Fruit fly (Drosophila melanogaster) whole organism, embryonic: ENCODE results near the gene Galphai.

Experiments used
- C15 ChIP-seq: fragments of 200-800 bp; sonication (Bioruptor generic); IDR thresholded peaks from 3 replicates; pipeline ENCODE4 v1.3.6; 2022; ENCODE audit warnings: missing biosample characterization, missing genetic modification characterization
- CG11398 ChIP-seq: fragments of 200-800 bp; sonication (Bioruptor generic); optimal IDR thresholded peaks from 2 replicates; lab custom pipeline; 2016; ENCODE audit warnings: missing biosample characterization, missing genetic modification characterization
- CG11696 ChIP-seq: fragments of 200-800 bp; sonication (Bioruptor generic); IDR thresholded peaks from 2 replicates; pipeline ENCODE4 v1.3.6; 2022; ENCODE audit warnings: missing biosample characterization, missing genetic modification characterization
- CG12942 ChIP-seq: fragments of 200-800 bp; sonication (Bioruptor generic); optimal IDR thresholded peaks from 3 replicates; lab custom pipeline; 2016; ENCODE audit warnings: missing biosample characterization, missing genetic modification characterization
- CG14441 ChIP-seq: fragments of 200-800 bp; sonication (Bioruptor generic); IDR thresholded peaks from 2 replicates; pipeline ENCODE4 v1.3.6; 2022; ENCODE audit warnings: missing biosample characterization, missing genetic modification characterization
- CG14965 ChIP-seq: fragments of 200-800 bp; sonication (Bioruptor generic); optimal IDR thresholded peaks from 2 replicates; lab custom pipeline; 2016; ENCODE audit warnings: missing biosample characterization, missing genetic modification characterization, borderline replicate concordance
- CG15011 ChIP-seq: fragments of 200-800 bp; sonication (Bioruptor generic); optimal IDR thresholded peaks from 3 replicates; lab custom pipeline; 2018; ENCODE audit warnings: missing biosample characterization, mild to moderate bottlenecking, missing genetic modification characterization
- CG17359 ChIP-seq: fragments of 200-800 bp; sonication (Bioruptor generic); optimal IDR thresholded peaks from 3 replicates; lab custom pipeline; 2018; ENCODE audit warnings: missing biosample characterization, mild to moderate bottlenecking, missing genetic modification characterization, moderate library complexity
- CG17568 ChIP-seq: fragments of 200-800 bp; sonication (Bioruptor generic); optimal IDR thresholded peaks from 2 replicates; lab custom pipeline; 2018; ENCODE audit warnings: missing biosample characterization, mild to moderate bottlenecking, missing genetic modification characterization, moderate library complexity
- CG2116 ChIP-seq: fragments of 200-800 bp; sonication (Bioruptor generic); optimal IDR thresholded peaks from 3 replicates; lab custom pipeline; 2018; ENCODE audit warnings: missing biosample characterization, mild to moderate bottlenecking, missing genetic modification characterization
- CG3065 ChIP-seq: fragments of 200-800 bp; sonication (Bioruptor generic); optimal IDR thresholded peaks from 2 replicates; lab custom pipeline; 2016; ENCODE audit warnings: missing biosample characterization, missing genetic modification characterization
- CG32532 ChIP-seq: fragments of 200-800 bp; sonication (Bioruptor generic); IDR thresholded peaks from 2 replicates; pipeline ENCODE4 v1.3.6; 2022; ENCODE audit warnings: missing biosample characterization, missing genetic modification characterization
- CG4360 ChIP-seq: fragments of 200-800 bp; sonication (Bioruptor generic); IDR thresholded peaks from 2 replicates; pipeline ENCODE4 v1.3.6; 2022; ENCODE audit warnings: missing biosample characterization, missing genetic modification characterization
- CG4854 ChIP-seq: fragments of 200-800 bp; sonication (Bioruptor generic); optimal IDR thresholded peaks from 2 replicates; lab custom pipeline; 2016; ENCODE audit warnings: missing biosample characterization, missing genetic modification characterization, inconsistent platforms
- CG5953 ChIP-seq: fragments of 200-800 bp; sonication (Bioruptor generic); IDR thresholded peaks from 2 replicates; pipeline ENCODE4 v1.3.6; 2022; ENCODE audit warnings: missing biosample characterization, missing genetic modification characterization
- CG6683 ChIP-seq: fragments of 200-800 bp; sonication (Bioruptor generic); optimal IDR thresholded peaks from 2 replicates; lab custom pipeline; 2017; ENCODE audit warnings: missing biosample characterization, mild to moderate bottlenecking, missing genetic modification characterization, missing genetic modification reagents
- CG8388 ChIP-seq: fragments of 200-800 bp; sonication (Bioruptor generic); optimal IDR thresholded peaks from 2 replicates; lab custom pipeline; 2019; ENCODE audit warnings: missing biosample characterization, mild to moderate bottlenecking, missing genetic modification characterization, moderate library complexity
- CG8765 ChIP-seq: fragments of 200-800 bp; sonication (Bioruptor generic); IDR thresholded peaks from 2 replicates; pipeline ENCODE4 v1.3.6; 2022; ENCODE audit warnings: missing biosample characterization, missing genetic modification characterization
- Fer1 ChIP-seq: fragments of 200-800 bp; sonication (Bioruptor generic); optimal IDR thresholded peaks from 2 replicates; lab custom pipeline; 2017; ENCODE audit warnings: missing biosample characterization, mild to moderate bottlenecking, missing genetic modification characterization
- H15 ChIP-seq: fragments of 200-800 bp; sonication (Bioruptor generic); IDR thresholded peaks from 3 replicates; pipeline ENCODE4 v1.3.6; 2022; ENCODE audit warnings: missing biosample characterization, missing genetic modification characterization
- Hand ChIP-seq: fragments of 200-800 bp; sonication (Bioruptor generic); optimal IDR thresholded peaks from 2 replicates; lab custom pipeline; 2017; ENCODE audit warnings: mild to moderate bottlenecking, missing biosample characterization, missing genetic modification reagents, missing genetic modification characterization
- HmgD ChIP-seq: fragments of 200-800 bp; sonication (Bioruptor generic); optimal IDR thresholded peaks from 3 replicates; lab custom pipeline; 2016; ENCODE audit warnings: missing biosample characterization, missing genetic modification characterization
- MTF-1 ChIP-seq: fragments of 200-800 bp; sonication (Bioruptor generic); optimal IDR thresholded peaks from 2 replicates; lab custom pipeline; 2018; ENCODE audit warnings: missing biosample characterization, mild to moderate bottlenecking, missing genetic modification characterization, borderline replicate concordance
- Side ChIP-seq: fragments of 200-800 bp; sonication (Bioruptor generic); optimal IDR thresholded peaks from 2 replicates; lab custom pipeline; 2016; ENCODE audit warnings: missing biosample characterization, missing genetic modification characterization
- Spps ChIP-seq: fragments of 200-800 bp; sonication (Bioruptor generic); optimal IDR thresholded peaks from 2 replicates; lab custom pipeline; 2018; ENCODE audit warnings: missing biosample characterization, mild to moderate bottlenecking, missing genetic modification characterization
- amos ChIP-seq: fragments of 200-800 bp; sonication (Bioruptor generic); IDR thresholded peaks from 2 replicates; pipeline ENCODE4 v1.3.6; 2022; ENCODE audit warnings: missing biosample characterization, missing genetic modification characterization; ENCODE audit not compliant: partially characterized antibody
- ap ChIP-seq: fragments of 200-800 bp; sonication (Bioruptor generic); IDR thresholded peaks from 2 replicates; pipeline ENCODE4 v1.3.6; 2022; ENCODE audit warnings: missing biosample characterization, missing genetic modification characterization
- bowl ChIP-seq: fragments of 200-800 bp; sonication (Bioruptor generic); IDR thresholded peaks from 2 replicates; pipeline ENCODE4 v1.3.6; 2022; ENCODE audit warnings: missing biosample characterization, missing genetic modification characterization
- cg ChIP-seq: fragments of 200-800 bp; sonication (Bioruptor generic); optimal IDR thresholded peaks from 3 replicates; lab custom pipeline; 2019; ENCODE audit warnings: missing biosample characterization, mild to moderate bottlenecking, missing genetic modification characterization, moderate library complexity
- crp ChIP-seq, 2 experiments: fragments of 200-800 bp; sonication (Bioruptor generic); optimal IDR thresholded peaks; 2 replicates in 1 of 2; 3 replicates in 1 of 2; lab custom pipeline; 2017; ENCODE audit warnings: missing biosample characterization in 2 of 2, missing genetic modification characterization in 2 of 2, mild to moderate bottlenecking in 1 of 2, moderate library complexity in 1 of 2
- dmrt99B ChIP-seq: fragments of 200-800 bp; sonication (Bioruptor generic); optimal IDR thresholded peaks from 2 replicates; lab custom pipeline; 2018; ENCODE audit warnings: missing biosample characterization, mild to moderate bottlenecking, missing genetic modification characterization, moderate library complexity
- fru ChIP-seq: fragments of >200 bp; optimal IDR thresholded peaks from 2 replicates; lab custom pipeline; 2017
- grau ChIP-seq: fragments of 200-800 bp; optimal IDR thresholded peaks from 3 replicates; lab custom pipeline; 2019; ENCODE audit warnings: missing biosample characterization, mild to moderate bottlenecking, missing genetic modification characterization, moderate library complexity
- gro ChIP-seq: fragments of 200-800 bp; sonication (Bioruptor generic); optimal IDR thresholded peaks from 2 replicates; lab custom pipeline; 2016; ENCODE audit warnings: missing biosample characterization, missing genetic modification characterization
- jigr1 ChIP-seq: fragments of 200-800 bp; sonication (Bioruptor generic); IDR thresholded peaks from 3 replicates; pipeline ENCODE4 v1.3.6; 2022; ENCODE audit warnings: missing biosample characterization, missing genetic modification characterization
- lab ChIP-seq: fragments of 200-800 bp; sonication (Bioruptor generic); optimal IDR thresholded peaks from 3 replicates; lab custom pipeline; 2017; ENCODE audit warnings: missing biosample characterization, missing genetic modification characterization, mild to moderate bottlenecking, moderate library complexity, missing genetic modification reagents
- lola ChIP-seq, 3 experiments: fragments of >200 bp in 2 of 3; fragments of 200-800 bp in 1 of 3; sonication (Bioruptor generic) in 1 of 3; optimal IDR thresholded peaks; 2 replicates each; lab custom pipeline; 2017 to 2019; ENCODE audit warnings: missing biosample characterization in 3 of 3, missing genetic modification characterization in 3 of 3, mild to moderate bottlenecking in 1 of 3, moderate library complexity in 1 of 3
- nom ChIP-seq: fragments of 200-800 bp; sonication (Bioruptor generic); optimal IDR thresholded peaks from 2 replicates; lab custom pipeline; 2017; ENCODE audit warnings: missing biosample characterization, missing genetic modification characterization, mild to moderate bottlenecking, moderate library complexity, missing genetic modification reagents
- oc ChIP-seq: fragments of 200-800 bp; sonication (Bioruptor generic); optimal IDR thresholded peaks from 2 replicates; lab custom pipeline; 2018; ENCODE audit warnings: missing biosample characterization, mild to moderate bottlenecking, missing genetic modification characterization, moderate library complexity
- org-1 ChIP-seq: fragments of 200-800 bp; sonication (Bioruptor generic); optimal IDR thresholded peaks from 2 replicates; lab custom pipeline; 2017; ENCODE audit warnings: missing biosample characterization, missing genetic modification characterization
- pfk ChIP-seq: fragments of 200-800 bp; sonication (Bioruptor generic); optimal IDR thresholded peaks from 2 replicates; lab custom pipeline; 2018; ENCODE audit warnings: missing biosample characterization, mild to moderate bottlenecking, missing genetic modification characterization, moderate library complexity
- psq ChIP-seq: fragments of 200-800 bp; sonication (Bioruptor generic); optimal IDR thresholded peaks from 2 replicates; lab custom pipeline; 2017; ENCODE audit warnings: missing biosample characterization, missing genetic modification characterization
- run ChIP-seq: fragments of 200-800 bp; sonication (Bioruptor generic); optimal IDR thresholded peaks from 3 replicates; lab custom pipeline; 2018; ENCODE audit warnings: missing biosample characterization, mild to moderate bottlenecking, missing genetic modification characterization
- sim ChIP-seq: fragments of 200-800 bp; sonication (Bioruptor generic); IDR thresholded peaks from 2 replicates; pipeline ENCODE4 v1.3.6; 2022; ENCODE audit warnings: missing biosample characterization, missing genetic modification characterization
- sima ChIP-seq: fragments of 200-800 bp; sonication (Bioruptor generic); optimal IDR thresholded peaks from 2 replicates; lab custom pipeline; 2016; ENCODE audit warnings: missing biosample characterization, missing genetic modification characterization
- slp2 ChIP-seq: fragments of 200-800 bp; sonication (Bioruptor generic); optimal IDR thresholded peaks from 2 replicates; lab custom pipeline; 2016; ENCODE audit warnings: missing biosample characterization, missing genetic modification characterization
- sob ChIP-seq: fragments of 200-800 bp; sonication (Bioruptor generic); IDR thresholded peaks from 2 replicates; pipeline ENCODE4 v1.3.6; 2022; ENCODE audit warnings: missing biosample characterization, missing genetic modification characterization
- ttk ChIP-seq: fragments of 200-800 bp; sonication (Bioruptor generic); IDR thresholded peaks from 2 replicates; pipeline ENCODE4 v2.1.2; 2022; ENCODE audit warnings: missing biosample characterization, missing genetic modification characterization
- z ChIP-seq: fragments of 200-800 bp; sonication (Bioruptor generic); IDR thresholded peaks from 3 replicates; pipeline ENCODE4 v1.3.6; 2022; ENCODE audit warnings: missing biosample characterization, missing genetic modification characterization

Gene Galphai

dm6 chr3L:6963792-6964487 lies 15.9 kb downstream of the Galphai start (continued):
- TF ChIP-seq Spps (tag; lab: Kevin White, UChicago) (peak; percentile 72), dmrt99B (tag; lab: Kevin White, UChicago) (peak; percentile 91), z (GFP tag; lab: Robert Waterston, UW) (no peak), lola (GFP tag; optimal IDR thresholded peaks at IDR 0.05; lab: Kevin White, UChicago) (peak in 1 of 3 experiments; percentile 88), CG8765 (GFP tag; lab: Robert Waterston, UW) (no peak), jigr1 (GFP tag; lab: Robert Waterston, UW) (peak; percentile 10; the same call in 1 of the 3 replicates), pfk (GFP tag; lab: Kevin White, UChicago) (no peak), C15 (GFP tag; lab: Robert Waterston, UW) (no peak), CG8388 (GFP tag; lab: Kevin White, UChicago) (peak; percentile 84), run (peak; percentile 71), gro (peak; percentile 54), CG4360 (GFP tag; lab: Robert Waterston, UW) (no peak), bowl (GFP tag; lab: Robert Waterston, UW) (peak; percentile 40; the same call in 1 of the 2 replicates), HmgD (GFP tag; lab: Kevin White, UChicago) (peak; percentile 47), Fer1 (GFP tag; lab: Kevin White, UChicago) (peak; percentile 78), cg (GFP tag; lab: Kevin White, UChicago) (peak; percentile 86), CG11398 (GFP tag; lab: Kevin White, UChicago) (peak; percentile 63), CG17359 (tag; lab: Kevin White, UChicago) (peak; percentile 84), CG15011 (GFP tag; lab: Kevin White, UChicago) (peak; percentile 40), grau (tag; lab: Kevin White, UChicago) (peak; percentile 86), slp2 (peak; percentile 83), CG3065 (GFP tag; lab: Kevin White, UChicago) (peak; percentile 69), crp (GFP tag; optimal IDR thresholded peaks at IDR 0.05; lab: Kevin White, UChicago) (peak in 1 of 2 experiments; percentile 19), sob (peak; percentile 71), lab (GFP tag; lab: Kevin White, UChicago) (peak; percentile 83), CG12942 (GFP tag; lab: Kevin White, UChicago) (peak; percentile 69), ap (GFP tag; lab: Robert Waterston, UW) (peak; percentile 65), CG14441 (GFP tag; lab: Robert Waterston, UW) (peak; percentile 77), Hand (GFP tag; lab: Kevin White, UChicago) (peak; percentile 27), CG4854 (GFP tag; lab: Kevin White, UChicago) (peak; percentile 71), amos (GFP tag; lab: Robert Waterston, UW) (no peak), H15 (0 out of 3 replicates have a peak, but pooled peaks have one; percentile 15), psq (GFP tag; lab: Kevin White, UChicago) (no peak), ttk (peak; percentile 70), MTF-1 (GFP tag; lab: Kevin White, UChicago) (peak; percentile 61), CG14965 (GFP tag; lab: Kevin White, UChicago) (no peak), nom (GFP tag; lab: Kevin White, UChicago) (peak; percentile 39), CG6683 (GFP tag; lab: Kevin White, UChicago) (peak; percentile 68), sima (GFP tag; lab: Kevin White, UChicago) (peak; percentile 27), sim (peak; percentile 27; the same call in 1 of the 2 replicates), CG2116 (GFP tag; lab: Kevin White, UChicago) (peak; percentile 21), CG11696 (GFP tag; lab: Robert Waterston, UW) (peak; percentile 41; the same call in 1 of the 2 replicates), fru (no peak), CG5953 (GFP tag; lab: Robert Waterston, UW) (peak; percentile 35; the same call in 1 of the 2 replicates), org-1 (GFP tag; lab: Kevin White, UChicago) (peak; percentile 82), CG32532 (peak; percentile 77), Side (GFP tag; lab: Kevin White, UChicago) (peak; percentile 79), oc (tag; lab: Kevin White, UChicago) (peak; percentile 80), CG17568 (GFP tag; lab: Kevin White, UChicago) (peak; percentile 76)
